Fruit fly (Drosophila melanogaster) whole organism, embryonic: ENCODE data around the gene CG7841.
A peak's percentile ranks its signal among the peaks of the same experiment; 100 is the strongest.

Experiments used
- ATbp ChIP-seq: fragments of 200-800 bp; sonication (Bioruptor generic); optimal IDR thresholded peaks from 2 replicates; lab custom pipeline; 2017; ENCODE audit warnings: missing biosample characterization, mild to moderate bottlenecking, missing genetic modification characterization, missing genetic modification reagents
- CG10543 ChIP-seq: fragments of 200-800 bp; sonication (Bioruptor generic); optimal IDR thresholded peaks from 3 replicates; lab custom pipeline; 2017; ENCODE audit warnings: missing biosample characterization, mild to moderate bottlenecking, missing genetic modification characterization, moderate library complexity
- CG10654 ChIP-seq: fragments of 200-800 bp; sonication (Bioruptor generic); optimal IDR thresholded peaks from 2 replicates; lab custom pipeline; 2016; ENCODE audit warnings: missing biosample characterization, missing genetic modification characterization
- CG11085 ChIP-seq: fragments of 200-800 bp; sonication (Bioruptor generic); IDR thresholded peaks from 2 replicates; pipeline ENCODE4 v1.3.6; 2022; ENCODE audit warnings: missing biosample characterization, missing genetic modification characterization
- CG11093 ChIP-seq: fragments of 200-800 bp; sonication (Bioruptor generic); IDR thresholded peaks from 3 replicates; pipeline ENCODE4 v1.3.6; 2022; ENCODE audit warnings: missing biosample characterization, missing genetic modification characterization
- CG12071 ChIP-seq: fragments of 200-800 bp; sonication (Bioruptor generic); optimal IDR thresholded peaks from 3 replicates; lab custom pipeline; 2018; ENCODE audit warnings: missing biosample characterization, mild to moderate bottlenecking, missing genetic modification characterization
- CG12155 ChIP-seq: fragments of 200-800 bp; sonication (Bioruptor generic); optimal IDR thresholded peaks from 3 replicates; lab custom pipeline; 2016; ENCODE audit warnings: missing biosample characterization, missing genetic modification characterization
- CG12942 ChIP-seq: fragments of 200-800 bp; sonication (Bioruptor generic); optimal IDR thresholded peaks from 3 replicates; lab custom pipeline; 2016; ENCODE audit warnings: missing biosample characterization, missing genetic modification characterization
- CG14014 ChIP-seq: fragments of 200-800 bp; sonication (Bioruptor generic); IDR thresholded peaks from 2 replicates; pipeline ENCODE4 v1.3.6; 2022; ENCODE audit warnings: missing biosample characterization, missing genetic modification characterization
- CG1647 ChIP-seq: fragments of 200-800 bp; sonication (Bioruptor generic); optimal IDR thresholded peaks from 3 replicates; lab custom pipeline; 2016; ENCODE audit warnings: missing biosample characterization, missing genetic modification characterization
- CG17385 ChIP-seq: fragments of 200-800 bp; sonication (Bioruptor generic); optimal IDR thresholded peaks from 3 replicates; lab custom pipeline; 2018; ENCODE audit warnings: missing biosample characterization, mild to moderate bottlenecking, missing genetic modification characterization
- CG17912 ChIP-seq: fragments of 200-800 bp; sonication (Bioruptor generic); optimal IDR thresholded peaks from 2 replicates; lab custom pipeline; 2018; ENCODE audit warnings: missing biosample characterization, mild to moderate bottlenecking, missing genetic modification characterization
- CG18476 ChIP-seq: fragments of 200-800 bp; sonication (Bioruptor generic); optimal IDR thresholded peaks from 2 replicates; lab custom pipeline; 2016; ENCODE audit warnings: missing biosample characterization, mild to moderate bottlenecking, missing genetic modification characterization
- CG30020 ChIP-seq: fragments of 200-800 bp; optimal IDR thresholded peaks from 2 replicates; lab custom pipeline; 2019; ENCODE audit warnings: missing biosample characterization, mild to moderate bottlenecking, missing genetic modification characterization, moderate library complexity
- CG31388 ChIP-seq: fragments of 200-800 bp; sonication (Bioruptor generic); optimal IDR thresholded peaks from 2 replicates; lab custom pipeline; 2016; ENCODE audit warnings: missing biosample characterization, missing genetic modification characterization
- CG4707 ChIP-seq: fragments of 200-800 bp; sonication (Bioruptor generic); optimal IDR thresholded peaks from 2 replicates; lab custom pipeline; 2018; ENCODE audit warnings: missing biosample characterization, mild to moderate bottlenecking, missing genetic modification characterization, moderate library complexity
- CG6813 ChIP-seq: fragments of 200-800 bp; sonication (Bioruptor generic); optimal IDR thresholded peaks from 2 replicates; lab custom pipeline; 2017; ENCODE audit warnings: missing biosample characterization, missing genetic modification characterization, mild to moderate bottlenecking, moderate library complexity, missing genetic modification reagents
- CG7372 ChIP-seq: fragments of 200-800 bp; sonication (Bioruptor generic); IDR thresholded peaks from 2 replicates; pipeline ENCODE4 v1.3.6; 2022; ENCODE audit warnings: missing biosample characterization, missing genetic modification characterization
- CG8359 ChIP-seq: fragments of 200-800 bp; sonication (Bioruptor generic); optimal IDR thresholded peaks from 2 replicates; lab custom pipeline; 2017; ENCODE audit warnings: missing biosample characterization, mild to moderate bottlenecking, missing genetic modification characterization, borderline replicate concordance
- CG9437 ChIP-seq: fragments of 200-800 bp; sonication (Bioruptor generic); optimal IDR thresholded peaks from 2 replicates; lab custom pipeline; 2018; ENCODE audit warnings: missing biosample characterization, mild to moderate bottlenecking, missing genetic modification characterization
- Chrac-16 ChIP-seq: fragments of 200-800 bp; sonication (Bioruptor generic); optimal IDR thresholded peaks from 3 replicates; lab custom pipeline; 2016; ENCODE audit warnings: missing biosample characterization, missing genetic modification characterization
- E2f1 ChIP-seq: fragments of 200-800 bp; sonication (Bioruptor generic); IDR thresholded peaks from 2 replicates; pipeline ENCODE4 v1.3.6; 2022; ENCODE audit warnings: missing biosample characterization, missing genetic modification characterization
- ERR ChIP-seq: fragments of 200-800 bp; sonication (Bioruptor generic); optimal IDR thresholded peaks from 2 replicates; lab custom pipeline; 2016; ENCODE audit warnings: missing biosample characterization, missing genetic modification characterization
- Hmx ChIP-seq: fragments of 200-800 bp; sonication (Bioruptor generic); optimal IDR thresholded peaks from 2 replicates; lab custom pipeline; 2016; ENCODE audit warnings: missing biosample characterization, missing genetic modification characterization
- Lpt ChIP-seq: fragments of >200 bp; optimal IDR thresholded peaks from 2 replicates; lab custom pipeline; 2018; ENCODE audit warnings: missing biosample characterization, missing genetic modification characterization
- Sox102F ChIP-seq: fragments of 200-800 bp; sonication (Bioruptor generic); optimal IDR thresholded peaks from 2 replicates; lab custom pipeline; 2018; ENCODE audit warnings: missing biosample characterization, mild to moderate bottlenecking, missing genetic modification characterization, moderate library complexity
- Xbp1 ChIP-seq: fragments of 200-800 bp; sonication (Bioruptor generic); optimal IDR thresholded peaks from 3 replicates; lab custom pipeline; 2016; ENCODE audit warnings: missing biosample characterization, mild to moderate bottlenecking, missing genetic modification characterization
- ab ChIP-seq: fragments of 200-800 bp; sonication (Bioruptor generic); optimal IDR thresholded peaks from 2 replicates; lab custom pipeline; 2016; ENCODE audit warnings: missing biosample characterization, missing genetic modification characterization
- aop ChIP-seq: fragments of 200-800 bp; sonication (Bioruptor generic); IDR thresholded peaks from 2 replicates; pipeline ENCODE4 v1.3.6; 2022; ENCODE audit warnings: missing biosample characterization, missing genetic modification characterization
- ap ChIP-seq: fragments of 200-800 bp; sonication (Bioruptor generic); IDR thresholded peaks from 2 replicates; pipeline ENCODE4 v1.3.6; 2022; ENCODE audit warnings: missing biosample characterization, missing genetic modification characterization
- ara ChIP-seq: fragments of 200-800 bp; sonication (Bioruptor generic); IDR thresholded peaks from 2 replicates; pipeline ENCODE4 v1.3.6; 2022; ENCODE audit warnings: missing biosample characterization, missing genetic modification characterization
- cad ChIP-seq: fragments of >200 bp; optimal IDR thresholded peaks from 2 replicates; lab custom pipeline; 2017; ENCODE audit warnings: missing biosample characterization, missing genetic modification characterization
- eve ChIP-seq, 2 experiments: fragments of >200 bp; optimal IDR thresholded peaks; 2 replicates each; lab custom pipeline; 2017; ENCODE audit warnings: missing biosample characterization in 2 of 2, missing genetic modification characterization in 2 of 2
- gfzf ChIP-seq: fragments of 200-800 bp; sonication (Bioruptor generic); optimal IDR thresholded peaks from 2 replicates; lab custom pipeline; 2016; ENCODE audit warnings: missing biosample characterization, mild to moderate bottlenecking, missing genetic modification characterization, moderate library complexity
- grn ChIP-seq: fragments of 200-800 bp; sonication (Bioruptor generic); optimal IDR thresholded peaks from 3 replicates; lab custom pipeline; 2017; ENCODE audit warnings: missing biosample characterization, missing genetic modification characterization
- gsb-n ChIP-seq: fragments of 200-800 bp; sonication (Bioruptor generic); optimal IDR thresholded peaks from 3 replicates; lab custom pipeline; 2018; ENCODE audit warnings: missing biosample characterization, mild to moderate bottlenecking, missing genetic modification characterization
- ham ChIP-seq: fragments of 200-800 bp; sonication (Bioruptor generic); IDR thresholded peaks from 2 replicates; pipeline ENCODE4 v1.3.6; 2022; ENCODE audit warnings: missing biosample characterization, missing genetic modification characterization
- jumu ChIP-seq: fragments of 200-800 bp; sonication (Bioruptor generic); optimal IDR thresholded peaks from 3 replicates; lab custom pipeline; 2016; ENCODE audit warnings: missing biosample characterization, missing genetic modification characterization
- lilli ChIP-seq: fragments of 200-800 bp; sonication (Bioruptor generic); optimal IDR thresholded peaks from 3 replicates; lab custom pipeline; 2016; ENCODE audit warnings: missing biosample characterization, missing genetic modification characterization
- lola ChIP-seq, 3 experiments: fragments of >200 bp in 2 of 3; fragments of 200-800 bp in 1 of 3; sonication (Bioruptor generic) in 1 of 3; optimal IDR thresholded peaks; 2 replicates each; lab custom pipeline; 2017 to 2019; ENCODE audit warnings: missing biosample characterization in 3 of 3, missing genetic modification characterization in 3 of 3, mild to moderate bottlenecking in 1 of 3, moderate library complexity in 1 of 3
- org-1 ChIP-seq: fragments of 200-800 bp; sonication (Bioruptor generic); optimal IDR thresholded peaks from 2 replicates; lab custom pipeline; 2017; ENCODE audit warnings: missing biosample characterization, missing genetic modification characterization
- pfk ChIP-seq: fragments of 200-800 bp; sonication (Bioruptor generic); optimal IDR thresholded peaks from 2 replicates; lab custom pipeline; 2018; ENCODE audit warnings: missing biosample characterization, mild to moderate bottlenecking, missing genetic modification characterization, moderate library complexity
- sd ChIP-seq: fragments of 200-800 bp; sonication (Bioruptor generic); optimal IDR thresholded peaks from 3 replicates; lab custom pipeline; 2018; ENCODE audit warnings: missing biosample characterization, mild to moderate bottlenecking, missing genetic modification characterization, moderate library complexity
- sisA ChIP-seq: fragments of 200-800 bp; sonication (Bioruptor generic); IDR thresholded peaks from 2 replicates; pipeline ENCODE4 v1.3.6; 2022; ENCODE audit warnings: missing biosample characterization, missing genetic modification characterization
- sob ChIP-seq: fragments of 200-800 bp; sonication (Bioruptor generic); IDR thresholded peaks from 2 replicates; pipeline ENCODE4 v1.3.6; 2022; ENCODE audit warnings: missing biosample characterization, missing genetic modification characterization
- toy ChIP-seq: fragments of 200-800 bp; sonication (Bioruptor generic); IDR thresholded peaks from 2 replicates; pipeline ENCODE4 v1.3.6; 2022; ENCODE audit warnings: missing biosample characterization, missing genetic modification characterization
- tx ChIP-seq: fragments of 200-800 bp; sonication (Bioruptor generic); optimal IDR thresholded peaks from 2 replicates; lab custom pipeline; 2016; ENCODE audit warnings: missing biosample characterization, missing genetic modification characterization
- wek ChIP-seq: fragments of 200-800 bp; sonication (Bioruptor generic); optimal IDR thresholded peaks from 3 replicates; lab custom pipeline; 2018; ENCODE audit warnings: missing biosample characterization, mild to moderate bottlenecking, missing genetic modification characterization, moderate library complexity
- z ChIP-seq: fragments of 200-800 bp; sonication (Bioruptor generic); IDR thresholded peaks from 3 replicates; pipeline ENCODE4 v1.3.6; 2022; ENCODE audit warnings: missing biosample characterization, missing genetic modification characterization
- zf30C ChIP-seq: fragments of 200-800 bp; sonication (Bioruptor generic); optimal IDR thresholded peaks from 3 replicates; lab custom pipeline; 2018; ENCODE audit warnings: missing biosample characterization, mild to moderate bottlenecking, missing genetic modification characterization
- zfh1 ChIP-seq: fragments of 200-800 bp; sonication (Bioruptor generic); IDR thresholded peaks from 3 replicates; pipeline ENCODE4 v1.3.6; 2022; ENCODE audit warnings: missing biosample characterization, missing genetic modification characterization

The CG7841 gene

dm6 chr3L:15532368-15533030, 24.4 kb upstream of the CG7841 start (continued):
- TF ChIP-seq CG10543 (GFP tag; lab: Kevin White, UChicago) (no peak), CG12071 (GFP tag; lab: Kevin White, UChicago) (no peak), tx (GFP tag; lab: Kevin White, UChicago) (no peak), eve (GFP tag; optimal IDR thresholded peaks at IDR 0.05; lab: Kevin White, UChicago) (no peak), CG11085 (GFP tag; lab: Robert Waterston, UW) (no peak), CG18476 (GFP tag; lab: Kevin White, UChicago) (peak; percentile 23), gfzf (GFP tag; lab: Kevin White, UChicago) (no peak), ab (GFP tag; lab: Kevin White, UChicago) (no peak), lola (GFP tag; optimal IDR thresholded peaks at IDR 0.05; lab: Kevin White, UChicago) (peak in 1 of 3 experiments; percentile 42), ERR (GFP tag; lab: Kevin White, UChicago) (no peak), Lpt (GFP tag; lab: Kevin White, UChicago) (no peak), CG11093 (GFP tag; lab: Robert Waterston, UW) (no peak), zf30C (GFP tag; lab: Kevin White, UChicago) (no peak), E2f1 (GFP tag; lab: Robert Waterston, UW) (no peak), ham (no peak), z (GFP tag; lab: Robert Waterston, UW) (no peak), gsb-n (tag; lab: Kevin White, UChicago) (peak; percentile 73), CG7372 (GFP tag; lab: Robert Waterston, UW) (peak; percentile 23; the same call in 1 of the 2 replicates), Xbp1 (GFP tag; lab: Kevin White, UChicago) (peak; percentile 3), ara (GFP tag; lab: Robert Waterston, UW) (no peak), zfh1 (GFP tag; lab: Robert Waterston, UW) (peak; percentile 45; the same call in 1 of the 3 replicates), lilli (GFP tag; lab: Kevin White, UChicago) (no peak), jumu (GFP tag; lab: Kevin White, UChicago) (no peak), org-1 (no peak), Chrac-16 (peak; percentile 1), CG4707 (GFP tag; lab: Kevin White, UChicago) (no peak), CG9437 (GFP tag; lab: Kevin White, UChicago) (peak; percentile 33), toy (no peak), CG8359 (GFP tag; lab: Kevin White, UChicago) (no peak), pfk (GFP tag; lab: Kevin White, UChicago) (no peak), wek (GFP tag; lab: Kevin White, UChicago) (no peak), CG10654 (GFP tag; lab: Kevin White, UChicago) (peak; percentile 15), CG12942 (no peak), CG30020 (tag; lab: Kevin White, UChicago) (no peak), CG17912 (no peak), CG17385 (GFP tag; lab: Kevin White, UChicago) (no peak), grn (GFP tag; lab: Kevin White, UChicago) (no peak), CG6813 (GFP tag; lab: Kevin White, UChicago) (no peak), ap (no peak), aop (no peak), cad (GFP tag; lab: Kevin White, UChicago) (no peak), Hmx (no peak), CG12155 (GFP tag; lab: Kevin White, UChicago) (peak; percentile 4), Sox102F (peak; percentile 26), CG31388 (GFP tag; lab: Kevin White, UChicago) (no peak), CG14014 (GFP tag; lab: Robert Waterston, UW) (peak; percentile 59; the same call in 1 of the 2 replicates), sob (GFP tag; lab: Robert Waterston, UW) (0 out of 2 replicates have a peak, but pooled peaks have one; percentile 34), ATbp (no peak), sd (tag; lab: Kevin White, UChicago) (peak; percentile 18), sisA (GFP tag; lab: Robert Waterston, UW) (peak; percentile 42), CG1647 (GFP tag; lab: Kevin White, UChicago) (no peak)
